Worm (Caenorhabditis elegans): ENCODE results near the gene flp-20.
A peak's percentile ranks its signal among the peaks of the same experiment; 100 is the strongest.

ce11 chrX:9372221-9372620 lies 22.5 kb upstream of the flp-20 start:
- TF ChIP-seq lin-39 (tag; optimal IDR thresholded peaks at IDR 0.05): no peak
- TF ChIP-seq fkh-10 (GFP tag; optimal IDR thresholded peaks at IDR 0.05): peak; percentile 70
- no peak for TF ChIP-seq elt-3 (tag; optimal IDR thresholded peaks at IDR 0.05)
- TF ChIP-seq ztf-11 (tag; optimal IDR thresholded peaks at IDR 0.05): no peak
- no peak for TF ChIP-seq fos-1 (tag; optimal IDR thresholded peaks at IDR 0.05)
- TF ChIP-seq egl-27 (tag; optimal IDR thresholded peaks at IDR 0.05): no peak
- TF ChIP-seq skn-1 (tag; optimal IDR thresholded peaks at IDR 0.05): no peak
